Worm (Caenorhabditis elegans): ENCODE results near the gene C28H8.7.

C28H8.7 gene

DNA sequence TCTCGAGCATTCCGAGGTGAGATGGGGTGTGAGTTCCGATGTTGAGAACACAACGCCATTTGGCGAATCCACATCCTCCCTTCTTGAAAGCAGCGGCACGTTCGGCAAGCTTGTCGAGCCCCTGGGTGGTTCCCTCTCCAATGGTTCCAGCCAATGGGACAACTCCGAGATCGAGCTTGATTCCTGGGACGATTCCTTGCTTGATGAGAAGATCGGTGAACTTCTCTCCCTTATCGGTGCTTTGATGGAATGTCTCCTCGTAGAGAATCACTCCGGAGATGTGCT is 11.4 kb downstream of the C28H8.7 start:
- TF ChIP-seq pag-3 (tag; optimal IDR thresholded peaks at IDR 0.05; ENCODE audit: borderline replicate concordance, insufficient read depth): no peak
- TF ChIP-seq nhr-84 (tag; optimal IDR thresholded peaks at IDR 0.05): no peak
- TF ChIP-seq lin-35 (GFP tag; optimal IDR thresholded peaks at IDR 0.05): no peak
- TF ChIP-seq lsy-2 (tag; optimal IDR thresholded peaks at IDR 0.05): no peak
- peak; percentile 36 for TF ChIP-seq nhr-85 (tag)

DNA sequence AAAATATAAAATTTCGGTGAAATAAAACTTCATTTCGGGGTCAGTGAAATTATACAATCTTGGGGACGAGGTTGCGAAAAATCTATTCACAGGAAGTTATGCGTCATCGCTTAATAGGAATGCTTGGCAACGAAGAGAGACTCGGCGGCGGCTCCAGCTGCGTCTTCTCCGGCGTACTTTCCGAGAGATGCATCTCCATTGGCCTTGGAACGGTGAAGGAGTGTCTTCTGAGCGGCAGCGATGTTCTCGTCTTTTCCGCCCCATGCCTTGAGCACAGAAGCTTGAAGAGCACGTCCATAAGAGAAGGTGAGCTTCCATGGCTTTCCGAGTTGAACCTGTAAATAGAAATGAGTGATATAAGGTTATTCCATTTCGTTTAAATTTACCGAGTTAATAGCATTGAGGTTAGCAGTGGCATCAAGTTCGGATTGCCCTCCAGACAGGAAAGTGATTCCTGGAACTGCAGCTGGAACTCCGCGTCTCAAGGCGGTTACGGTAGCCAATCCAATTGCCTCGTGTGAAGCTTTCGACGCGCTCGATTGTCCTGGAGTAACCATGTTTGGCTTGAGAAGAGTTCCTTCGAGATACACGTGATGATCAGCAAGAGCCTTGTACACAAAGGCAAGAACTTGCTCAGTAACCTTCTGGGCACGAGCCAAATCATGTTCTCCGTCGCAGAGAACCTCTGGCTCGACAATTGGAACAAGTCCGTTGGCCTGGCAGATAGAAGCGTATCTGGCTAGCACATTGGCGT is 12.0 kb downstream of the C28H8.7 start:
- TF ChIP-seq efl-1 (optimal IDR thresholded peaks at IDR 0.05) (no peak), efl-1 (GFP tag; optimal IDR thresholded peaks at IDR 0.05 in 1 of 2) (peak in 1 of 2 experiments; percentile 77), nhr-77 (tag; optimal IDR thresholded peaks at IDR 0.05) (no peak), dsc-1 (tag; optimal IDR thresholded peaks at IDR 0.05) (peak; percentile 19)

DNA sequence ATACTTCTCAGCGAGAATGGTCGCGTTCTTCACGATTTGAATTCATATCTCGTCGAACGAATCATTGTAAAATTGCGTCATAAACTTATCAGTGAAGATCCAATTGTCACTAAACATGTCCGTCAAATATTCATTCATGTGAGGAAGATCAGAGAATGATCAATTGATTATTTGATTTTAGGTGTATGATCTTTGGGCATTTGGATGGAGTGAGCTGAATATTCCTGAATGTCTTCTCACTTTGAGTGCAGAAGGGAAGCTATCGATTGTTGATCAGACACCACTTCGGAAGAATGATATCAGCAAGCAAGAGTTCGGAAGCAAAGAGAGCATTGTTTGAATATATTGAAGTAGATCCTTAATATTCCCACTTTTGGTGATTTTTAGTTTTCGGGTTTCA is 12.5 kb downstream of the C28H8.7 start:
- peak in 1 of 2 experiments; percentile 24 for TF ChIP-seq lsy-2 (tag; optimal IDR thresholded peaks at IDR 0.05)
- peak; percentile 77 for TF ChIP-seq nhr-20 (tag; optimal IDR thresholded peaks at IDR 0.05)
- TF ChIP-seq lin-14 (GFP tag; optimal IDR thresholded peaks at IDR 0.05): peak; percentile 23
- TF ChIP-seq hlh-17 (GFP tag; optimal IDR thresholded peaks at IDR 0.05; ENCODE audit: borderline replicate concordance): no peak
- no peak for TF ChIP-seq nhr-237 (tag; optimal IDR thresholded peaks at IDR 0.05)
- no peak for TF ChIP-seq ces-1 (GFP tag; optimal IDR thresholded peaks at IDR 0.05)
- TF ChIP-seq rnt-1 (tag; optimal IDR thresholded peaks at IDR 0.05): no peak
- no peak for TF ChIP-seq mef-2 (tag; optimal IDR thresholded peaks at IDR 0.05)
- peak; percentile 18 for TF ChIP-seq C16A3.4 (tag; optimal IDR thresholded peaks at IDR 0.05)
- TF ChIP-seq lin-15B (tag; optimal IDR thresholded peaks at IDR 0.05): no peak
- TF ChIP-seq hpl-2 (GFP tag; optimal IDR thresholded peaks at IDR 0.05): no peak
- TF ChIP-seq tlp-1 (tag; optimal IDR thresholded peaks at IDR 0.05): no peak
- no peak for TF ChIP-seq unc-30 (tag; optimal IDR thresholded peaks at IDR 0.05)
- no peak for TF ChIP-seq unc-62 (GFP tag; optimal IDR thresholded peaks at IDR 0.05)
- no peak for TF ChIP-seq pqm-1 (tag; optimal IDR thresholded peaks at IDR 0.05)
- TF ChIP-seq blmp-1 (tag; optimal IDR thresholded peaks at IDR 0.05): peak; percentile 39
- no peak for TF ChIP-seq Y116A8C.19 (tag; optimal IDR thresholded peaks at IDR 0.05; ENCODE audit: borderline replicate concordance)
- TF ChIP-seq unc-86 (tag; optimal IDR thresholded peaks at IDR 0.05): no peak
- peak; percentile 86 for TF ChIP-seq nhr-85 (tag)
- TF ChIP-seq elt-3 (tag; optimal IDR thresholded peaks at IDR 0.05): peak in 4 of 6 experiments; percentile 7 to 51 (median 35)
- TF ChIP-seq efl-3 (GFP tag; optimal IDR thresholded peaks at IDR 0.05): no peak
- TF ChIP-seq ztf-11 (tag; optimal IDR thresholded peaks at IDR 0.05): no peak
- 0 out of 2 replicates have a peak, but pooled peaks have one; percentile 11 for TF ChIP-seq ceh-88 (GFP tag; IDR thresholded peaks at IDR 0.05)
- no peak for TF ChIP-seq skn-1 (tag; optimal IDR thresholded peaks at IDR 0.05)
- no peak for TF ChIP-seq F16B12.6 (tag; optimal IDR thresholded peaks at IDR 0.05)
- peak in 1 of 3 experiments; percentile 31 for TF ChIP-seq dpl-1 (GFP tag; optimal IDR thresholded peaks at IDR 0.05)
- TF ChIP-seq ceh-8 (GFP tag; optimal IDR thresholded peaks at IDR 0.05): no peak
- peak; percentile 85 for TF ChIP-seq nhr-90 (tag; optimal IDR thresholded peaks at IDR 0.05; ENCODE audit: poor library complexity)
- TF ChIP-seq zag-1 (tag; optimal IDR thresholded peaks at IDR 0.05): no peak
- peak; percentile 54 for TF ChIP-seq ztf-4 (tag; optimal IDR thresholded peaks at IDR 0.05)
- no peak for TF ChIP-seq nhr-12 (tag; optimal IDR thresholded peaks at IDR 0.05)
- TF ChIP-seq dsc-1 (tag; optimal IDR thresholded peaks at IDR 0.05): no peak
- TF ChIP-seq unc-130 (tag; optimal IDR thresholded peaks at IDR 0.05): no peak
- no peak for TF ChIP-seq fkh-10 (GFP tag; optimal IDR thresholded peaks at IDR 0.05)
- TF ChIP-seq efl-1 (optimal IDR thresholded peaks at IDR 0.05): peak in 1 of 2 experiments; percentile 14
- peak in 1 of 2 experiments; percentile 60 for TF ChIP-seq efl-1 (GFP tag; optimal IDR thresholded peaks at IDR 0.05 in 1 of 2)
- no peak for TF ChIP-seq egl-27 (tag; optimal IDR thresholded peaks at IDR 0.05)
- TF ChIP-seq ama-1 (optimal IDR thresholded peaks at IDR 0.05): peak; percentile 91
- TF ChIP-seq pag-3 (tag; optimal IDR thresholded peaks at IDR 0.05; ENCODE audit: borderline replicate concordance, insufficient read depth): no peak
- no peak for TF ChIP-seq nhr-84 (tag; optimal IDR thresholded peaks at IDR 0.05)
- no peak for TF ChIP-seq alr-1 (tag; optimal IDR thresholded peaks at IDR 0.05; ENCODE audit: borderline replicate concordance)
- TF ChIP-seq nhr-77 (tag; optimal IDR thresholded peaks at IDR 0.05): no peak
- TF ChIP-seq swsn-7 (tag; optimal IDR thresholded peaks at IDR 0.05): peak; percentile 11
- TF ChIP-seq mab-9 (GFP tag; IDR thresholded peaks at IDR 0.05): no peak
- no peak for TF ChIP-seq fkh-8 (tag; optimal IDR thresholded peaks at IDR 0.05)
- TF ChIP-seq pax-3 (tag; optimal IDR thresholded peaks at IDR 0.05): no peak
